Fruit fly (Drosophila melanogaster) S2 (cell line): ENCODE measurements around the gene CG12111.

Source experiments
- CG8478 ChIP-seq: fragments of >200 bp; optimal IDR thresholded peaks from 2 replicates; lab custom pipeline; 2018
- CTCF ChIP-seq, 2 experiments: fragments of >200 bp; optimal IDR thresholded peaks; 2 replicates each; lab custom pipeline; 2018

dm6 chrX:8536649-8537048 lies 34.1 kb downstream of the CG12111 start:
- no peak for TF ChIP-seq CG8478
- TF ChIP-seq CTCF (optimal IDR thresholded peaks at IDR 0.05; lab: Kevin White, UChicago), result no peak
